Worm (Caenorhabditis elegans) whole organism, L2 larva: ENCODE results near the gene T28A8.8.

Experiments
- C34F6.9 ChIP-seq: fragments of 150-350 bp; optimal IDR thresholded peaks from 2 replicates; lab custom pipeline; 2014; ENCODE audit warnings: missing biosample characterization, missing genetic modification characterization
- F13H6.1 ChIP-seq: sonication (generic microtip); optimal IDR thresholded peaks from 2 replicates; lab custom pipeline; 2016; ENCODE audit warnings: missing genetic modification characterization, missing compliant biosample characterization
- R02D3.7 ChIP-seq: fragments of 150-350 bp; optimal IDR thresholded peaks from 2 replicates; lab custom pipeline; 2014; ENCODE audit warnings: missing biosample characterization, missing genetic modification characterization
- Y55F3AM.14 ChIP-seq: fragments of 200-800 bp; sonication (Bioruptor generic); optimal IDR thresholded peaks from 2 replicates; lab custom pipeline; 2018; ENCODE audit warnings: mild to moderate bottlenecking, missing genetic modification characterization, missing compliant biosample characterization
- ZK546.5 ChIP-seq: sonication (generic microtip); optimal IDR thresholded peaks from 2 replicates; lab custom pipeline; 2017; ENCODE audit warnings: missing biosample characterization, missing genetic modification characterization
- alr-1 ChIP-seq: fragments of 150-350 bp; optimal IDR thresholded peaks from 2 replicates; lab custom pipeline; 2014; ENCODE audit warnings: missing biosample characterization, missing genetic modification characterization
- aly-2 ChIP-seq: fragments of 150-350 bp; optimal IDR thresholded peaks from 2 replicates; lab custom pipeline; 2014; ENCODE audit warnings: missing biosample characterization, missing genetic modification characterization
- ama-1 ChIP-seq: fragments of 150-350 bp; optimal IDR thresholded peaks from 2 replicates; lab custom pipeline; 2018; ENCODE audit warnings: inconsistent platforms
- blmp-1 ChIP-seq: sonication (generic microtip); optimal IDR thresholded peaks from 2 replicates; lab custom pipeline; 2017; ENCODE audit warnings: missing genetic modification characterization, mild to moderate bottlenecking, missing compliant biosample characterization, antibody characterized with exemption, moderate library complexity; ENCODE audit not compliant: insufficient read depth
- ceh-16 ChIP-seq: fragments of 150-350 bp; optimal IDR thresholded peaks from 2 replicates; lab custom pipeline; 2014; ENCODE audit warnings: missing biosample characterization, missing genetic modification characterization
- ceh-82 ChIP-seq: fragments of 150-350 bp; optimal IDR thresholded peaks from 2 replicates; lab custom pipeline; 2014; ENCODE audit warnings: missing biosample characterization, missing genetic modification characterization
- crh-2 ChIP-seq: sonication (generic microtip); optimal IDR thresholded peaks from 2 replicates; lab custom pipeline; 2017; ENCODE audit warnings: missing biosample characterization, missing genetic modification characterization
- dmd-4 ChIP-seq: sonication (generic microtip); optimal IDR thresholded peaks from 2 replicates; lab custom pipeline; 2017; ENCODE audit warnings: missing biosample characterization, missing genetic modification characterization
- egl-27 ChIP-seq: sonication (generic microtip); optimal IDR thresholded peaks from 3 replicates; lab custom pipeline; 2017; ENCODE audit warnings: missing biosample characterization, missing genetic modification reagents, missing genetic modification characterization
- elt-1 ChIP-seq: fragments of 150-350 bp; optimal IDR thresholded peaks from 2 replicates; lab custom pipeline; 2014; ENCODE audit warnings: missing biosample characterization, missing genetic modification characterization
- elt-3 ChIP-seq: sonication (generic microtip); optimal IDR thresholded peaks from 2 replicates; lab custom pipeline; 2017; ENCODE audit warnings: missing biosample characterization, missing genetic modification characterization
- fos-1 ChIP-seq: fragments of 150-350 bp; optimal IDR thresholded peaks from 2 replicates; lab custom pipeline; 2014; ENCODE audit warnings: missing biosample characterization, missing genetic modification characterization
- gmeb-1 ChIP-seq: fragments of 150-350 bp; optimal IDR thresholded peaks from 2 replicates; lab custom pipeline; 2014; ENCODE audit warnings: missing biosample characterization, missing genetic modification characterization
- lin-11 ChIP-seq: fragments of 150-350 bp; sonication (generic microtip); optimal IDR thresholded peaks from 2 replicates; lab custom pipeline; 2014; ENCODE audit warnings: missing biosample characterization, missing genetic modification characterization, inconsistent platforms, mixed read lengths
- lin-13 ChIP-seq: fragments of 150-350 bp; optimal IDR thresholded peaks from 2 replicates; lab custom pipeline; 2014; ENCODE audit warnings: missing biosample characterization, missing genetic modification reagents, missing genetic modification characterization
- lin-39 ChIP-seq: fragments of 150-350 bp; optimal IDR thresholded peaks from 2 replicates; lab custom pipeline; 2014; ENCODE audit warnings: missing biosample characterization, missing genetic modification reagents, missing genetic modification characterization
- lsy-2 ChIP-seq, 2 experiments: fragments of 150-350 bp in 1 of 2; sonication (generic microtip) in 1 of 2; optimal IDR thresholded peaks; 2 replicates each; lab custom pipeline; 2014 to 2017; ENCODE audit warnings: missing biosample characterization in 2 of 2, missing genetic modification characterization in 2 of 2
- mab-5 ChIP-seq: fragments of 150-350 bp; optimal IDR thresholded peaks from 2 replicates; lab custom pipeline; 2014; ENCODE audit warnings: missing biosample characterization, missing genetic modification characterization
- mbf-1 ChIP-seq: sonication (generic microtip); optimal IDR thresholded peaks from 2 replicates; lab custom pipeline; 2017; ENCODE audit warnings: missing biosample characterization, missing genetic modification characterization
- mdl-1 ChIP-seq, 2 experiments: fragments of 150-350 bp in 1 of 2; sonication (generic microtip) in 1 of 2; optimal IDR thresholded peaks; 2 replicates each; lab custom pipeline; 2017; ENCODE audit warnings: missing biosample characterization in 2 of 2, missing genetic modification characterization in 2 of 2
- nhr-10 ChIP-seq: sonication (generic microtip); optimal IDR thresholded peaks from 2 replicates; lab custom pipeline; 2017; ENCODE audit warnings: missing biosample characterization, missing genetic modification characterization
- nhr-11 ChIP-seq: fragments of 150-350 bp; optimal IDR thresholded peaks from 2 replicates; lab custom pipeline; 2014; ENCODE audit warnings: missing biosample characterization, missing genetic modification characterization
- nhr-12 ChIP-seq: fragments of 150-350 bp; optimal IDR thresholded peaks from 2 replicates; lab custom pipeline; 2014; ENCODE audit warnings: missing biosample characterization, missing genetic modification characterization
- nhr-129 ChIP-seq: fragments of 150-350 bp; optimal IDR thresholded peaks from 2 replicates; lab custom pipeline; 2014; ENCODE audit warnings: missing biosample characterization, missing genetic modification characterization
- nhr-21 ChIP-seq: fragments of 150-350 bp; optimal IDR thresholded peaks from 2 replicates; lab custom pipeline; 2014; ENCODE audit warnings: missing biosample characterization, missing genetic modification characterization
- nhr-23 ChIP-seq: fragments of 150-350 bp; optimal IDR thresholded peaks from 2 replicates; lab custom pipeline; 2014; ENCODE audit warnings: missing biosample characterization, missing genetic modification reagents, missing genetic modification characterization
- nhr-237 ChIP-seq: fragments of 150-350 bp; optimal IDR thresholded peaks from 2 replicates; lab custom pipeline; 2014; ENCODE audit warnings: missing biosample characterization, missing genetic modification characterization
- nhr-25 ChIP-seq: fragments of 150-350 bp; sonication (generic microtip); optimal IDR thresholded peaks from 3 replicates; lab custom pipeline; 2014; ENCODE audit warnings: missing biosample characterization, missing genetic modification characterization
- nhr-6 ChIP-seq: fragments of 150-350 bp; optimal IDR thresholded peaks from 2 replicates; lab custom pipeline; 2014; ENCODE audit warnings: missing biosample characterization, missing genetic modification characterization
- nhr-77 ChIP-seq: fragments of 150-350 bp; optimal IDR thresholded peaks from 2 replicates; lab custom pipeline; 2014; ENCODE audit warnings: missing biosample characterization, missing genetic modification characterization
- peb-1 ChIP-seq: fragments of 150-350 bp; optimal IDR thresholded peaks from 2 replicates; lab custom pipeline; 2014; ENCODE audit warnings: missing biosample characterization, missing genetic modification characterization
- sem-4 ChIP-seq: fragments of 150-350 bp; optimal IDR thresholded peaks from 2 replicates; lab custom pipeline; 2014; ENCODE audit warnings: missing biosample characterization, missing genetic modification reagents, missing genetic modification characterization
- skn-1 ChIP-seq: sonication (generic microtip); optimal IDR thresholded peaks from 2 replicates; lab custom pipeline; 2017; ENCODE audit warnings: missing biosample characterization, missing genetic modification characterization
- sma-3 ChIP-seq: sonication (generic microtip); optimal IDR thresholded peaks from 2 replicates; lab custom pipeline; 2016; ENCODE audit warnings: missing genetic modification reagents, missing genetic modification characterization, missing compliant biosample characterization
- sma-9 ChIP-seq, 2 experiments: fragments of 150-350 bp in 1 of 2; sonication (generic microtip) in 1 of 2; optimal IDR thresholded peaks; 2 replicates each; lab custom pipeline; 2014 to 2016; ENCODE audit warnings: missing genetic modification characterization in 2 of 2, mild to moderate bottlenecking in 1 of 2, missing biosample characterization in 1 of 2, missing compliant biosample characterization in 1 of 2, missing genetic modification reagents in 1 of 2, moderate library complexity in 1 of 2
- snpc-4 ChIP-seq: fragments of 150-350 bp; optimal IDR thresholded peaks from 2 replicates; lab custom pipeline; 2014; ENCODE audit warnings: missing biosample characterization, missing genetic modification characterization
- unc-39 ChIP-seq: fragments of 150-350 bp; optimal IDR thresholded peaks from 2 replicates; lab custom pipeline; 2014; ENCODE audit warnings: missing biosample characterization, missing genetic modification characterization
- unc-55 ChIP-seq: fragments of 150-350 bp; sonication (generic microtip); optimal IDR thresholded peaks from 3 replicates; lab custom pipeline; 2014; ENCODE audit warnings: missing biosample characterization, missing genetic modification reagents, missing genetic modification characterization
- unc-62 ChIP-seq: fragments of 150-350 bp; optimal IDR thresholded peaks from 2 replicates; lab custom pipeline; 2014; ENCODE audit warnings: missing biosample characterization, missing genetic modification reagents, missing genetic modification characterization
- zag-1 ChIP-seq: fragments of 150-350 bp; optimal IDR thresholded peaks from 2 replicates; lab custom pipeline; 2014; ENCODE audit warnings: missing biosample characterization, missing genetic modification characterization
- ztf-1 ChIP-seq: fragments of 200-800 bp; sonication (Bioruptor generic); conservative IDR thresholded peaks from 2 replicates; pipeline ENCODE4 v1.3.6; 2022; ENCODE audit warnings: missing genetic modification characterization, missing compliant biosample characterization
- ztf-11 ChIP-seq: sonication (generic microtip); optimal IDR thresholded peaks from 2 replicates; lab custom pipeline; 2017; ENCODE audit warnings: missing biosample characterization, missing genetic modification characterization
- ztf-4 ChIP-seq: fragments of 150-350 bp; optimal IDR thresholded peaks from 2 replicates; lab custom pipeline; 2014; ENCODE audit warnings: missing biosample characterization, missing genetic modification characterization

T28A8.8 gene

ce11 chrIII:13462965-13463783 lies 39.4 kb upstream of the T28A8.8 start, which contains the start of gene ant-1.1 (continued):
- TF ChIP-seq blmp-1, result peak; percentile 68
- TF ChIP-seq ama-1, result peak; percentile 92
- TF ChIP-seq lin-11 (tag; lab: Kevin White, UChicago), result peak; percentile 97
- peak; percentile 81 for TF ChIP-seq snpc-4 (tag; lab: Kevin White, UChicago)

DNA sequence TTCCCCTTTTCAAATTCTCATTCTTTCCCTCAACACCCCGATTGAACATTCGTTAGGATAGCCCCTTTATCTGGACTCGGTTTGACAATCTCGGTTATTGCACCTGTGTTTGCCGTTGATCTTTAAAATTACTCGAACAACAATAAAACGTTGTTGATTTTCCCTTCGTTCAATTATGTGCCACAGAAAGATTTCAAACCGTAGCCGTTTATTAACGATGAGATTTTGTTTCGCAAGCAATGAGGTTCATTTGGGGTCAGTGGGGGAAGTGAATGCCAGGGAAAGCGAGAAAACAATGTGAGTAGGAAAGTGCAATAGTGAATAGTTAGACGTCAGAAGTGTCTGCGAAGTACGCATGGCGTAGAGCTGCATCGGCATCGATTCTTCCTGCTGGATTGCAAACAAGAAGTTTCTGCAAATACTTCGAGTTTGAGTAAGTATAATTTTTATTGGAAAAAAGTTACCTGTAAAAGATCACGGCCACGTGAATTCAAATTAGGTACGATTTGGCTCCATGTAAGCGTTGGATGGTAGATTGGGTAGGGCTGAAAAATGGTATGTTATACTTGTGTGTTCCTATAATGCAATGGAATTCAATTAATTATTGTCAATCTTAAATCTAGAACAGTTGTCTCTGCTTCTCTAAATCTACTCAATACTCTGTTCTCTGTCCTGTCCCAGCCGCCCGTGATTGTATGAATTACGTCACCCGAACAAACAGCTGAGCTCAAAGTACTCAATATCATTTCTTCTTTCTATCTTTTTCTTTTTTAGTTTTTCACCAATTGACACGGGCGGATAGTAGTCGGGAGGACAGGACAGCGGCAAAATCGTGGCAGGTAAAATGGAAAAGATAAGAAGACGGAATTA lies 37.9 kb upstream of the T28A8.8 start, which contains the start of gene kel-3:
Gene kel-3, plus strand, starts transcription at position 328 of the 870 bp plus-strand sequence.
- TF ChIP-seq lin-39 (tag; lab: Kevin White, UChicago) (no peak), F13H6.1 (tag; lab: Kevin White, UChicago) (peak; percentile 83), nhr-77 (peak; percentile 23), ztf-4 (tag; lab: Kevin White, UChicago) (peak; percentile 77), nhr-10 (tag; lab: Kevin White, UChicago) (peak; percentile 33), unc-62 (GFP tag; lab: Kevin White, UChicago) (no peak), lin-11 (tag; lab: Kevin White, UChicago) (no peak), lsy-2 (tag; optimal IDR thresholded peaks at IDR 0.05; lab: Kevin White, UChicago) (peak; percentile 38 to 82), elt-1 (tag; lab: Kevin White, UChicago) (no peak), elt-3 (no peak), ztf-11 (tag; lab: Kevin White, UChicago) (no peak), skn-1 (no peak), ZK546.5 (tag; lab: Kevin White, UChicago) (peak; percentile 56), mdl-1 (tag; optimal IDR thresholded peaks at IDR 0.05; lab: Kevin White, UChicago) (peak in 1 of 2 experiments; percentile 42), nhr-12 (tag; lab: Kevin White, UChicago) (no peak), nhr-129 (tag; lab: Kevin White, UChicago) (peak; percentile 85), nhr-6 (tag; lab: Kevin White, UChicago) (peak; percentile 60), alr-1 (tag; lab: Kevin White, UChicago) (no peak), nhr-23 (no peak), nhr-11 (tag; lab: Kevin White, UChicago) (peak; percentile 64), crh-2 (tag; lab: Kevin White, UChicago) (peak; percentile 90), ama-1 (peak; percentile 96), unc-39 (tag; lab: Kevin White, UChicago) (no peak), C34F6.9 (tag; lab: Kevin White, UChicago) (peak; percentile 56), R02D3.7 (no peak), dmd-4 (no peak), fos-1 (tag; lab: Kevin White, UChicago) (peak; percentile 63), sma-3 (peak; percentile 66), aly-2 (tag; lab: Kevin White, UChicago) (peak; percentile 8), sem-4 (tag; lab: Kevin White, UChicago) (peak; percentile 26), mbf-1 (tag; lab: Kevin White, UChicago) (no peak), gmeb-1 (tag; lab: Kevin White, UChicago) (peak; percentile 60), egl-27 (tag; lab: Kevin White, UChicago) (peak; percentile 28), Y55F3AM.14 (GFP tag; lab: Kevin White, UChicago) (peak; percentile 54), ztf-1 (GFP tag; lab: Robert Waterston, UW) (0 out of 2 replicates have a peak, but pooled peaks have one; percentile 20), ceh-82 (tag; lab: Kevin White, UChicago) (no peak), ceh-16 (tag; lab: Kevin White, UChicago) (no peak), sma-9 (GFP tag; optimal IDR thresholded peaks at IDR 0.05; lab: Kevin White, UChicago) (peak; percentile 92), sma-9 (tag; optimal IDR thresholded peaks at IDR 0.05; lab: Kevin White, UChicago) (no peak), lin-13 (GFP tag; lab: Kevin White, UChicago) (peak; percentile 69), nhr-237 (tag; lab: Kevin White, UChicago) (peak; percentile 20), nhr-25 (tag; lab: Kevin White, UChicago) (peak; percentile 53), nhr-21 (peak; percentile 86), zag-1 (peak; percentile 63), unc-55 (peak; percentile 14), blmp-1 (peak; percentile 53), snpc-4 (tag; lab: Kevin White, UChicago) (no peak), mab-5 (tag; lab: Kevin White, UChicago) (no peak), peb-1 (no peak)
